Worm (Caenorhabditis elegans): Measurements from ENCODE around the gene lro-1.

- TF ChIP-seq nhr-237 (tag; optimal IDR thresholded peaks at IDR 0.05) (no peak), unc-120 (tag; optimal IDR thresholded peaks at IDR 0.05; ENCODE audit: poor library complexity, severe bottlenecking) (no peak), ham-2 (GFP tag; optimal IDR thresholded peaks at IDR 0.05) (no peak), bed-3 (GFP tag; optimal IDR thresholded peaks at IDR 0.05) (no peak), unc-62 (GFP tag; optimal IDR thresholded peaks at IDR 0.05) (no peak), nhr-12 (tag; optimal IDR thresholded peaks at IDR 0.05) (no peak), pha-4 (tag; optimal IDR thresholded peaks at IDR 0.05) (no peak), snpc-4 (tag; optimal IDR thresholded peaks at IDR 0.05) (no peak), nhr-76 (tag; optimal IDR thresholded peaks at IDR 0.05) (no peak), drap-1 (GFP tag; optimal IDR thresholded peaks at IDR 0.05) (no peak)
Observed at ce11 chrX:6254671-6255031, 17.2 kb upstream of the lro-1 start.
